Fruit fly (Drosophila melanogaster) whole organism, prepupa: ENCODE data around the gene CG9297.

Experiments
- CG34406 ChIP-seq: fragments of 200-800 bp; sonication (Bioruptor generic); optimal IDR thresholded peaks from 3 replicates; lab custom pipeline; 2016; ENCODE audit warnings: missing biosample characterization, missing genetic modification characterization
- CG6854 ChIP-seq: fragments of 200-800 bp; sonication (Bioruptor generic); optimal IDR thresholded peaks from 2 replicates; lab custom pipeline; 2017; ENCODE audit warnings: missing biosample characterization, mild to moderate bottlenecking, missing genetic modification characterization
- Eip93F ChIP-seq: fragments of 200-800 bp; sonication (Bioruptor generic); optimal IDR thresholded peaks from 2 replicates; lab custom pipeline; 2016; ENCODE audit warnings: missing biosample characterization, mild to moderate bottlenecking, missing genetic modification characterization
- Hr38 ChIP-seq: sonication (Bioruptor generic); optimal IDR thresholded peaks from 2 replicates; lab custom pipeline; 2016; ENCODE audit warnings: missing biosample characterization, missing genetic modification characterization
- Sox102F ChIP-seq: fragments of 200-800 bp; sonication (Bioruptor generic); optimal IDR thresholded peaks from 2 replicates; lab custom pipeline; 2016; ENCODE audit warnings: missing biosample characterization, mild to moderate bottlenecking, missing genetic modification characterization
- Sox14 ChIP-seq: fragments of 200-800 bp; sonication (Bioruptor generic); optimal IDR thresholded peaks from 3 replicates; lab custom pipeline; 2016; ENCODE audit warnings: missing biosample characterization, missing genetic modification characterization
- dac ChIP-seq: fragments of 200-800 bp; sonication (Bioruptor generic); optimal IDR thresholded peaks from 2 replicates; lab custom pipeline; 2017; ENCODE audit warnings: missing biosample characterization, mild to moderate bottlenecking, missing genetic modification characterization
- eg ChIP-seq: fragments of 200-800 bp; sonication (Bioruptor generic); IDR thresholded peaks from 3 replicates; pipeline ENCODE4 v1.3.6; 2022; ENCODE audit warnings: missing biosample characterization, missing genetic modification characterization

DNA sequence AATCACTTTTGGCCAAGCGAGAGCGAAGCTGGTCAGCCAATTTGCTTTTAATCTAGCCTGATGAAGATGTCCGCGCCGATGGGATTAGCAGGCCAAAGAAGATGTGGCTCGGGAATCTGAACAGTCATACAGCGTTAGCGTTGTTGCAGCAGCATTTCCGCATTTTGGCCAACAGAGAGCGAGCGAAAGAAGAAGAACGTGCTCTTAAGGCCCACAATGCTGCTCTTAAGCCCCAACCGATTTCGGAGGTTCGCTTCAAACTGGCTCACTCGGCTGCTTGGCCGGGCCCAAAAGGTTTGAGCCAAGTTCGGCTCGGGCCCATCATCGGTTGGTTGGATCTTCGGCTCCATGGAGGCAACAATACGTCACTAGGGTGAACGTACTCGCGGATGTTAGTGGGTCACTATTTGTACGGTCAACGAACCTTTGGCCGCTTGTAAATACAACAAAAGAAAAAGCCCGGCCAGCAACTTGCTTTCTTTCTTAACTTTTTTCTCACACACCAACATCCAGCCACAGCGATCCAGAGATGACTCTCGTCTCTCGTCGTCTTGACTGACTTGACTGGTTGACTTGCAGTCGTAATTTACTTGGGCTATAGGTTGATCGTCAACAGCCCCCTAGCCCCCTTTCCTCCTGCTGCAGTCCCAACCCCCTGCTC is 18.5 kb downstream of the CG9297 start:
- TF ChIP-seq Hr38 (GFP tag; lab: Kevin White, UChicago) (no peak), CG34406 (GFP tag; lab: Kevin White, UChicago) (no peak), Sox102F (no peak), Eip93F (GFP tag; lab: Kevin White, UChicago) (no peak), dac (GFP tag; lab: Kevin White, UChicago) (no peak), CG6854 (GFP tag; lab: Kevin White, UChicago) (peak; percentile 10), eg (GFP tag; lab: Robert Waterston, UW) (no peak; the same call in 2 of the 3 replicates), Sox14 (GFP tag; lab: Kevin White, UChicago) (no peak)
